Fruit fly (Drosophila melanogaster): ENCODE data around the gene CG33272.

Gene CG33272

dm6 chr3L:11552996-11553671 is 42.7 kb upstream of the CG33272 start (continued):
- TF ChIP-seq jigr1 (GFP tag; IDR thresholded peaks at IDR 0.05) (no peak), CG2129 (GFP tag; IDR thresholded peaks at IDR 0.05; ENCODE audit: partially characterized antibody) (peak; percentile 16; the same call in 1 of the 2 replicates), CG10209 (GFP tag; optimal IDR thresholded peaks at IDR 0.05) (no peak), CG16813 (GFP tag; IDR thresholded peaks at IDR 0.05; ENCODE audit: partially characterized antibody) (no peak; the same call in 2 of the 3 replicates), tup (GFP tag; optimal IDR thresholded peaks at IDR 0.05) (no peak), nerfin-2 (GFP tag; IDR thresholded peaks at IDR 0.05; ENCODE audit: partially characterized antibody) (no peak), CG11093 (GFP tag; IDR thresholded peaks at IDR 0.05) (no peak), cg (GFP tag; optimal IDR thresholded peaks at IDR 0.05) (peak; percentile 100), wdn (GFP tag; IDR thresholded peaks at IDR 0.05) (0 out of 2 replicates have a peak, but pooled peaks have one; percentile 15), CG4404 (GFP tag; IDR thresholded peaks at IDR 0.05) (no peak), CG17612 (GFP tag; IDR thresholded peaks at IDR 0.05) (no peak), CG12659 (GFP tag; optimal IDR thresholded peaks at IDR 0.05) (peak; percentile 5), org-1 (GFP tag; optimal IDR thresholded peaks at IDR 0.05) (peak; percentile 17), Dad (GFP tag; optimal IDR thresholded peaks at IDR 0.05) (no peak), CG33557 (GFP tag; optimal IDR thresholded peaks at IDR 0.05) (no peak), CG10543 (GFP tag; optimal IDR thresholded peaks at IDR 0.05) (peak; percentile 78), CG11398 (GFP tag; optimal IDR thresholded peaks at IDR 0.05) (no peak), Pdp1 (GFP tag; optimal IDR thresholded peaks at IDR 0.05) (no peak), Sox102F (GFP tag; optimal IDR thresholded peaks at IDR 0.05) (no peak), cad (GFP tag; optimal IDR thresholded peaks at IDR 0.05) (no peak), HLH54F (GFP tag; optimal IDR thresholded peaks at IDR 0.05) (no peak), C15 (GFP tag; IDR thresholded peaks at IDR 0.05) (no peak), knrl (GFP tag; IDR thresholded peaks at IDR 0.05; ENCODE audit: partially characterized antibody) (peak; percentile 34; the same call in 1 of the 3 replicates), CG32772 (GFP tag; IDR thresholded peaks at IDR 0.05) (no peak), unc-4 (GFP tag; IDR thresholded peaks at IDR 0.05; ENCODE audit: partially characterized antibody) (peak; percentile 62), Mrtf (GFP tag; IDR thresholded peaks at IDR 0.05) (no peak), slp2 (GFP tag; optimal IDR thresholded peaks at IDR 0.05) (no peak), ssp (GFP tag; IDR thresholded peaks at IDR 0.05) (no peak), crc (GFP tag; optimal IDR thresholded peaks at IDR 0.05) (no peak), Dek (tag; optimal IDR thresholded peaks at IDR 0.05) (peak; percentile 21), br (optimal IDR thresholded peaks at IDR 0.05) (no peak), al (GFP tag; IDR thresholded peaks at IDR 0.05) (no peak), Atf3 (GFP tag; optimal IDR thresholded peaks at IDR 0.05) (no peak), CG11247 (GFP tag; IDR thresholded peaks at IDR 0.05) (peak; percentile 42; the same call in 1 of the 2 replicates), MTF-1 (GFP tag; optimal IDR thresholded peaks at IDR 0.05; ENCODE audit: borderline replicate concordance) (peak; percentile 11), CG4820 (GFP tag; optimal IDR thresholded peaks at IDR 0.05) (no peak), CG11723 (GFP tag; optimal IDR thresholded peaks at IDR 0.05) (no peak), unpg (GFP tag; optimal IDR thresholded peaks at IDR 0.05) (peak; percentile 11), CG8765 (GFP tag; IDR thresholded peaks at IDR 0.05) (peak; percentile 61; the same call in 1 of the 2 replicates), CG17385 (GFP tag; optimal IDR thresholded peaks at IDR 0.05) (peak; percentile 26), CG7963 (GFP tag; IDR thresholded peaks at IDR 0.05; ENCODE audit: partially characterized antibody) (no peak), z (GFP tag; IDR thresholded peaks at IDR 0.05) (peak; percentile 71; the same call in 2 of the 3 replicates), insv (GFP tag; optimal IDR thresholded peaks at IDR 0.05) (no peak), odd (GFP tag; optimal IDR thresholded peaks at IDR 0.05) (peak; percentile 42), corto (GFP tag; optimal IDR thresholded peaks at IDR 0.05) (peak; percentile 70), disco-r (GFP tag; optimal IDR thresholded peaks at IDR 0.05) (no peak), CG6791 (GFP tag; IDR thresholded peaks at IDR 0.05; ENCODE audit: partially characterized antibody) (peak; percentile 49; the same call in 2 of the 3 replicates), Dip2 (GFP tag; IDR thresholded peaks at IDR 0.05) (no peak), HHEX (GFP tag; optimal IDR thresholded peaks at IDR 0.05) (no peak)
